Worm (Caenorhabditis elegans) whole organism, mixed stage, embryonic: Measurements from ENCODE around the gene sre-45.

Source experiments
- nhr-28 ChIP-seq: fragments of 150-350 bp; optimal IDR thresholded peaks from 2 replicates; lab custom pipeline; 2014; ENCODE audit warnings: missing biosample characterization, missing genetic modification characterization
- nhr-76 ChIP-seq: sonication (generic microtip); optimal IDR thresholded peaks from 2 replicates; lab custom pipeline; 2017; ENCODE audit warnings: missing biosample characterization, missing genetic modification characterization
- pha-4 ChIP-seq: fragments of 150-350 bp; optimal IDR thresholded peaks from 2 replicates; lab custom pipeline; 2018; ENCODE audit warnings: missing biosample characterization, missing genetic modification reagents, missing genetic modification characterization

DNA sequence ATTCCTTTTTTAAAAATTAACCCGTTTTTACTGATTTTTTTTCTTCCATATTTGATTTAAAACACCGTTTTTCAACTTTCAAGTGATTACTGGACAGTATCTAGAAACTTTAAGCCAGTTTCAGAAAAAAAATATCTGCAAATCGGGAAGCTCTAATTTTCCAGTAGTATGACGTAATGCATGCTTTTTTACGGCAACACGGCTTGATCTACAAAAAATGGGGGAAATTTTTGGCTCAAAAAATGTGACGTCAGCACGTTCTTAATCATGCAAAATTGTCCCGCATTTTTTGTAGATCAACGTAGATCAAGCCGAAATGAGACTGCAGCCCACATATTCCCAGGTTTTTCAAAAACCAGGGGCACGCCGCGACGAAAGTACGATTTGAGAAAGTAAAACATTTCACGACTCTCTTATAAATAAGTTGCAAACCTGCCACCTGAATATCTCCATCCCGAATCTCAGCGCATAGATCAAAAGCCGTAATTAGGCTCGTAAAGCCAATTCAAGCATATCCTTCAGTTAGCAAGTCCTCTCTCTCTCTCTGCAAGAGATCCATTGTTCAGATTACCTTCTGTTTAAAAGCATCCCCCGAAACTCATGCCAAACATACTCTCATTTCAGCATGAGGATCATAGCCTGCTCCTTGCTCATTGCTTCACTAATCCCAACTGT lies 35.8 kb upstream of the sre-45 start, which contains the start of gene E01G4.6:
- TF ChIP-seq nhr-76 = no peak
- TF ChIP-seq nhr-28 (tag; lab: Kevin White, UChicago) = no peak
- no peak for TF ChIP-seq pha-4 (tag; lab: Kevin White, UChicago)
